Fruit fly (Drosophila melanogaster) whole organism, embryonic: ENCODE measurements around the gene Irbp18.

Experiments used
- BEAF-32 ChIP-seq: fragments of 200-800 bp; sonication (Bioruptor generic); optimal IDR thresholded peaks from 3 replicates; lab custom pipeline; 2017; ENCODE audit warnings: missing biosample characterization, missing genetic modification characterization, mild to moderate bottlenecking, moderate library complexity, missing genetic modification reagents
- BtbVII ChIP-seq: fragments of 200-800 bp; sonication (Bioruptor generic); optimal IDR thresholded peaks from 3 replicates; lab custom pipeline; 2017; ENCODE audit warnings: missing biosample characterization, mild to moderate bottlenecking, missing genetic modification characterization
- CG11085 ChIP-seq: fragments of 200-800 bp; sonication (Bioruptor generic); IDR thresholded peaks from 2 replicates; pipeline ENCODE4 v1.3.6; 2022; ENCODE audit warnings: missing biosample characterization, missing genetic modification characterization
- CG12299 ChIP-seq: fragments of 200-800 bp; sonication (Bioruptor generic); optimal IDR thresholded peaks from 2 replicates; lab custom pipeline; 2018; ENCODE audit warnings: missing biosample characterization, mild to moderate bottlenecking, missing genetic modification characterization
- CG12391 ChIP-seq: fragments of 200-800 bp; sonication (Bioruptor generic); optimal IDR thresholded peaks from 3 replicates; lab custom pipeline; 2018; ENCODE audit warnings: missing biosample characterization, mild to moderate bottlenecking, missing genetic modification characterization, moderate library complexity
- CG12659 ChIP-seq: fragments of 200-800 bp; sonication (Bioruptor generic); optimal IDR thresholded peaks from 3 replicates; lab custom pipeline; 2017; ENCODE audit warnings: mild to moderate bottlenecking, missing biosample characterization, missing genetic modification reagents, missing genetic modification characterization
- CG15073 ChIP-seq: fragments of 200-800 bp; sonication (Bioruptor generic); optimal IDR thresholded peaks from 2 replicates; lab custom pipeline; 2016; ENCODE audit warnings: missing biosample characterization, missing genetic modification characterization
- CG1529 ChIP-seq: fragments of 200-800 bp; sonication (Bioruptor generic); optimal IDR thresholded peaks from 3 replicates; lab custom pipeline; 2018; ENCODE audit warnings: missing biosample characterization, missing genetic modification characterization
- CG17359 ChIP-seq: fragments of 200-800 bp; sonication (Bioruptor generic); optimal IDR thresholded peaks from 3 replicates; lab custom pipeline; 2018; ENCODE audit warnings: missing biosample characterization, mild to moderate bottlenecking, missing genetic modification characterization, moderate library complexity
- CG17829 ChIP-seq: fragments of 200-800 bp; optimal IDR thresholded peaks from 2 replicates; lab custom pipeline; 2019; ENCODE audit warnings: missing biosample characterization, mild to moderate bottlenecking, missing genetic modification characterization, moderate library complexity
- CG18011 ChIP-seq: fragments of 200-800 bp; sonication (Bioruptor generic); optimal IDR thresholded peaks from 2 replicates; lab custom pipeline; 2017; ENCODE audit warnings: missing biosample characterization, missing genetic modification characterization, mild to moderate bottlenecking, moderate library complexity, missing genotype
- CG18262 ChIP-seq: fragments of 200-800 bp; optimal IDR thresholded peaks from 3 replicates; lab custom pipeline; 2019; ENCODE audit warnings: missing biosample characterization, mild to moderate bottlenecking, missing genetic modification characterization, moderate library complexity
- CG18476 ChIP-seq: fragments of 200-800 bp; sonication (Bioruptor generic); optimal IDR thresholded peaks from 2 replicates; lab custom pipeline; 2016; ENCODE audit warnings: missing biosample characterization, mild to moderate bottlenecking, missing genetic modification characterization
- CG2199 ChIP-seq: fragments of 200-800 bp; sonication (Bioruptor generic); IDR thresholded peaks from 3 replicates; pipeline ENCODE4 v1.3.6; 2022; ENCODE audit warnings: missing biosample characterization, missing genetic modification characterization
- CG30403 ChIP-seq: fragments of 200-800 bp; sonication (Bioruptor generic); optimal IDR thresholded peaks from 3 replicates; lab custom pipeline; 2016; ENCODE audit warnings: missing biosample characterization, missing genetic modification characterization
- CG30431 ChIP-seq: fragments of 200-800 bp; sonication (Bioruptor generic); optimal IDR thresholded peaks from 2 replicates; lab custom pipeline; 2017; ENCODE audit warnings: missing biosample characterization, missing genetic modification characterization
- CG34376 ChIP-seq: fragments of 200-800 bp; sonication (Bioruptor generic); optimal IDR thresholded peaks from 2 replicates; lab custom pipeline; 2018; ENCODE audit warnings: missing biosample characterization, mild to moderate bottlenecking, missing genetic modification characterization
- CG4360 ChIP-seq: fragments of 200-800 bp; sonication (Bioruptor generic); IDR thresholded peaks from 2 replicates; pipeline ENCODE4 v1.3.6; 2022; ENCODE audit warnings: missing biosample characterization, missing genetic modification characterization
- CG4854 ChIP-seq: fragments of 200-800 bp; sonication (Bioruptor generic); optimal IDR thresholded peaks from 2 replicates; lab custom pipeline; 2016; ENCODE audit warnings: missing biosample characterization, missing genetic modification characterization, inconsistent platforms
- CG5953 ChIP-seq: fragments of 200-800 bp; sonication (Bioruptor generic); IDR thresholded peaks from 2 replicates; pipeline ENCODE4 v1.3.6; 2022; ENCODE audit warnings: missing biosample characterization, missing genetic modification characterization
- CG6175 ChIP-seq: fragments of 200-800 bp; sonication (Bioruptor generic); IDR thresholded peaks from 3 replicates; pipeline ENCODE4 v1.3.6; 2022; ENCODE audit warnings: missing biosample characterization, missing genetic modification characterization
- CG6791 ChIP-seq: fragments of 200-800 bp; sonication (Bioruptor generic); IDR thresholded peaks from 3 replicates; pipeline ENCODE4 v1.3.6; 2022; ENCODE audit warnings: missing biosample characterization, missing genetic modification characterization; ENCODE audit not compliant: partially characterized antibody
- CG8281 ChIP-seq: fragments of 200-800 bp; sonication (Bioruptor generic); optimal IDR thresholded peaks from 2 replicates; lab custom pipeline; 2018; ENCODE audit warnings: missing biosample characterization, mild to moderate bottlenecking, missing genetic modification characterization, moderate library complexity
- CG9609 ChIP-seq: fragments of 200-800 bp; sonication (Bioruptor generic); optimal IDR thresholded peaks from 3 replicates; lab custom pipeline; 2016; ENCODE audit warnings: missing biosample characterization, missing genetic modification characterization
- CrebB ChIP-seq: fragments of 200-800 bp; sonication (Bioruptor generic); optimal IDR thresholded peaks from 3 replicates; lab custom pipeline; 2018; ENCODE audit warnings: missing biosample characterization, mild to moderate bottlenecking, missing genetic modification characterization
- Fer1 ChIP-seq: fragments of 200-800 bp; sonication (Bioruptor generic); optimal IDR thresholded peaks from 2 replicates; lab custom pipeline; 2017; ENCODE audit warnings: missing biosample characterization, mild to moderate bottlenecking, missing genetic modification characterization
- GATAe ChIP-seq: fragments of 200-800 bp; sonication (Bioruptor generic); conservative IDR thresholded peaks from 2 replicates; pipeline ENCODE4 v1.3.6; 2022; ENCODE audit warnings: missing biosample characterization, missing genetic modification characterization
- HLH3B ChIP-seq: fragments of 200-800 bp; sonication (Bioruptor generic); IDR thresholded peaks from 2 replicates; pipeline ENCODE4 v1.3.6; 2022; ENCODE audit warnings: missing biosample characterization, missing genetic modification characterization
- HLH54F ChIP-seq: fragments of 200-800 bp; sonication (Bioruptor generic); optimal IDR thresholded peaks from 3 replicates; lab custom pipeline; 2016; ENCODE audit warnings: missing biosample characterization, missing genetic modification characterization
- Hand ChIP-seq: fragments of 200-800 bp; sonication (Bioruptor generic); optimal IDR thresholded peaks from 2 replicates; lab custom pipeline; 2017; ENCODE audit warnings: mild to moderate bottlenecking, missing biosample characterization, missing genetic modification reagents, missing genetic modification characterization
- Hr39 ChIP-seq: fragments of >200 bp; optimal IDR thresholded peaks from 2 replicates; lab custom pipeline; 2017
- MBD-R2 ChIP-seq: fragments of 200-800 bp; sonication (Bioruptor generic); IDR thresholded peaks from 2 replicates; pipeline ENCODE4 v1.3.6; 2022; ENCODE audit warnings: missing biosample characterization, missing genetic modification characterization
- Nf-YC ChIP-seq: fragments of 200-800 bp; optimal IDR thresholded peaks from 3 replicates; lab custom pipeline; 2019; ENCODE audit warnings: missing biosample characterization, mild to moderate bottlenecking, missing genetic modification characterization, moderate library complexity
- Sox102F ChIP-seq: fragments of 200-800 bp; sonication (Bioruptor generic); optimal IDR thresholded peaks from 2 replicates; lab custom pipeline; 2018; ENCODE audit warnings: missing biosample characterization, mild to moderate bottlenecking, missing genetic modification characterization, moderate library complexity
- Spps ChIP-seq: fragments of 200-800 bp; sonication (Bioruptor generic); optimal IDR thresholded peaks from 2 replicates; lab custom pipeline; 2018; ENCODE audit warnings: missing biosample characterization, mild to moderate bottlenecking, missing genetic modification characterization
- Stat92E ChIP-seq, 3 experiments: fragments of >200 bp in 2 of 3; fragments of 200-800 bp in 1 of 3; sonication (Bioruptor generic) in 1 of 3; optimal IDR thresholded peaks; 2 replicates each; lab custom pipeline; 2017 to 2019; ENCODE audit warnings: missing biosample characterization in 3 of 3, missing genetic modification characterization in 3 of 3, mild to moderate bottlenecking in 1 of 3, moderate library complexity in 1 of 3
- amos ChIP-seq: fragments of 200-800 bp; sonication (Bioruptor generic); IDR thresholded peaks from 2 replicates; pipeline ENCODE4 v1.3.6; 2022; ENCODE audit warnings: missing biosample characterization, missing genetic modification characterization; ENCODE audit not compliant: partially characterized antibody
- ase ChIP-seq: fragments of 200-800 bp; sonication (Bioruptor generic); IDR thresholded peaks from 3 replicates; pipeline ENCODE4 v1.3.6; 2022; ENCODE audit warnings: missing biosample characterization, missing genetic modification characterization
- az2 ChIP-seq: fragments of 200-800 bp; sonication (Bioruptor generic); optimal IDR thresholded peaks from 3 replicates; lab custom pipeline; 2016; ENCODE audit warnings: missing biosample characterization, missing genetic modification characterization
- chm ChIP-seq: fragments of 200-800 bp; sonication (Bioruptor generic); IDR thresholded peaks from 2 replicates; pipeline ENCODE4 v1.3.6; 2022; ENCODE audit warnings: missing biosample characterization, missing genetic modification characterization
- crc ChIP-seq: fragments of 200-800 bp; sonication (Bioruptor generic); optimal IDR thresholded peaks from 2 replicates; lab custom pipeline; 2016; ENCODE audit warnings: missing biosample characterization, missing genetic modification characterization
- dpn ChIP-seq, 2 experiments: fragments of 200-800 bp; sonication (Bioruptor generic); optimal IDR thresholded peaks; 3 replicates each; lab custom pipeline; 2016; ENCODE audit warnings: missing biosample characterization in 2 of 2, missing genetic modification characterization in 2 of 2
- ems ChIP-seq: fragments of 200-800 bp; sonication (Bioruptor generic); optimal IDR thresholded peaks from 3 replicates; lab custom pipeline; 2016; ENCODE audit warnings: missing biosample characterization, missing genetic modification characterization
- en ChIP-seq: fragments of 200-800 bp; sonication (Bioruptor generic); optimal IDR thresholded peaks from 2 replicates; lab custom pipeline; 2016; ENCODE audit warnings: missing biosample characterization, missing genetic modification characterization
- h ChIP-seq: fragments of >200 bp; optimal IDR thresholded peaks from 2 replicates; lab custom pipeline; 2017
- lbe ChIP-seq: fragments of 200-800 bp; sonication (Bioruptor generic); optimal IDR thresholded peaks from 2 replicates; lab custom pipeline; 2016; ENCODE audit warnings: missing biosample characterization, mild to moderate bottlenecking, missing genetic modification characterization
- onecut ChIP-seq: fragments of 200-800 bp; sonication (Bioruptor generic); IDR thresholded peaks from 2 replicates; pipeline ENCODE4 v1.3.6; 2022; ENCODE audit warnings: missing biosample characterization, missing genetic modification characterization
- org-1 ChIP-seq: fragments of 200-800 bp; sonication (Bioruptor generic); optimal IDR thresholded peaks from 2 replicates; lab custom pipeline; 2017; ENCODE audit warnings: missing biosample characterization, missing genetic modification characterization
- ranshi ChIP-seq: fragments of 200-800 bp; sonication (Bioruptor generic); IDR thresholded peaks from 2 replicates; pipeline ENCODE4 v1.3.6; 2022; ENCODE audit warnings: missing biosample characterization, missing genetic modification characterization
- sna ChIP-seq: fragments of 200-800 bp; sonication (Bioruptor generic); IDR thresholded peaks from 2 replicates; pipeline ENCODE4 v1.3.6; 2022; ENCODE audit warnings: missing biosample characterization, missing genetic modification characterization; ENCODE audit not compliant: partially characterized antibody
- vvl ChIP-seq: fragments of 200-800 bp; sonication (Bioruptor generic); IDR thresholded peaks from 2 replicates; pipeline ENCODE4 v1.3.6; 2022; ENCODE audit warnings: missing biosample characterization, missing genetic modification characterization

The Irbp18 gene

DNA sequence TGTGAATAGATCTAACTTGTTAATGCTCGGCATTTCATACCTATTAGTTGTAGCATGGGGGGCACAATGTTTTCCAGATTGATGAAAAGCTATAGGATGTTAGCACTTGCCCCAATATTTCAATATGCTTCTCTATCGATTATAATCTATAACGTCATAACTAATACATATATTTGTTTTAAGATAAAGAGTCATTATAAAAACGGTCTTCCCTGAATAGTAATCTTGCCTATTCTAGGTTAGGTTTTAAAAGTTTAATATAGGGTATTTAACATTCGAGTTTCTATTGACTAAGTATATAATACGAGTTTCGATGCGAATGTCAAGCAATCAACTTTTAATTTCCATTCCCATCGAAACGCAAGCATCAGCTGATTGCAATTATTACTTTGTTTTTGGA is 36.8 kb downstream of the Irbp18 start, which contains the start of the genes CG6321 and Blos2 (continued):
- peak; percentile 62 for TF ChIP-seq Hand (GFP tag; lab: Kevin White, UChicago)
- TF ChIP-seq CG6175 (GFP tag; lab: Robert Waterston, UW) = no peak
- TF ChIP-seq Nf-YC (tag; lab: Kevin White, UChicago) = peak; percentile 69
- TF ChIP-seq CG6791 = no peak
- peak; percentile 82 for TF ChIP-seq CG17829 (tag; lab: Kevin White, UChicago)
- TF ChIP-seq CG8281 (tag; lab: Kevin White, UChicago) = peak; percentile 33
- TF ChIP-seq CG18476 = peak; percentile 65
- TF ChIP-seq CG18262 (tag; lab: Kevin White, UChicago) = peak; percentile 86
- TF ChIP-seq CG4854 (GFP tag; lab: Kevin White, UChicago) = peak; percentile 30
- peak; percentile 68 for TF ChIP-seq CG12659 (GFP tag; lab: Kevin White, UChicago)
- peak; percentile 81 for TF ChIP-seq MBD-R2 (GFP tag; lab: Robert Waterston, UW)
- TF ChIP-seq CG1529 (GFP tag; lab: Kevin White, UChicago) = peak; percentile 59
- no peak for TF ChIP-seq CG15073 (GFP tag; lab: Kevin White, UChicago)
- TF ChIP-seq HLH54F (GFP tag; lab: Kevin White, UChicago) = peak; percentile 33
- peak; percentile 76 for TF ChIP-seq onecut (GFP tag; lab: Robert Waterston, UW)
- TF ChIP-seq ranshi (GFP tag; lab: Robert Waterston, UW) = peak; percentile 65; the same call in 1 of the 2 replicates
- no peak for TF ChIP-seq CG30431 (GFP tag; lab: Kevin White, UChicago)
- peak; percentile 82 for TF ChIP-seq CG30403 (GFP tag; lab: Kevin White, UChicago)
- TF ChIP-seq BtbVII (GFP tag; lab: Kevin White, UChicago) = peak; percentile 71
- TF ChIP-seq Sox102F = peak; percentile 78
- TF ChIP-seq lbe (GFP tag; lab: Kevin White, UChicago) = peak; percentile 58
- TF ChIP-seq Fer1 = peak; percentile 87
- peak; percentile 69 to 77 for TF ChIP-seq dpn (GFP tag; optimal IDR thresholded peaks at IDR 0.05; lab: Kevin White, UChicago)
- TF ChIP-seq CG5953 (GFP tag; lab: Robert Waterston, UW) = no peak
- TF ChIP-seq vvl = peak; percentile 88
- TF ChIP-seq crc = no peak
- TF ChIP-seq CG18011 (GFP tag; lab: Kevin White, UChicago) = peak; percentile 17
- TF ChIP-seq chm (GFP tag; lab: Robert Waterston, UW) = peak; percentile 55; the same call in 1 of the 2 replicates
- peak; percentile 55; the same call in 1 of the 2 replicates for TF ChIP-seq GATAe (GFP tag; lab: Robert Waterston, UW)
- no peak for TF ChIP-seq Stat92E (GFP tag; optimal IDR thresholded peaks at IDR 0.05; lab: Kevin White, UChicago)
- TF ChIP-seq CrebB = peak; percentile 74
- TF ChIP-seq az2 (GFP tag; lab: Kevin White, UChicago) = peak; percentile 66
- TF ChIP-seq CG12391 = peak; percentile 88
- TF ChIP-seq org-1 (GFP tag; lab: Kevin White, UChicago) = peak; percentile 63
- peak; percentile 65 for TF ChIP-seq Spps
- peak; percentile 17 for TF ChIP-seq CG34376 (GFP tag; lab: Kevin White, UChicago)
- TF ChIP-seq CG17359 (tag; lab: Kevin White, UChicago) = peak; percentile 84
- peak; percentile 68 for TF ChIP-seq HLH3B (GFP tag; lab: Robert Waterston, UW)
- no peak for TF ChIP-seq CG4360 (GFP tag; lab: Robert Waterston, UW)
- TF ChIP-seq CG9609 = peak; percentile 32
- peak; percentile 55 for TF ChIP-seq ems (GFP tag; lab: Kevin White, UChicago)
- TF ChIP-seq h (lab: Kevin White, UChicago) = no peak
- no peak for TF ChIP-seq amos (GFP tag; lab: Robert Waterston, UW)
- TF ChIP-seq Hr39 (lab: Kevin White, UChicago) = no peak
- TF ChIP-seq en (GFP tag; lab: Kevin White, UChicago) = peak; percentile 27
- TF ChIP-seq BEAF-32 (GFP tag; lab: Kevin White, UChicago) = no peak
- TF ChIP-seq ase (GFP tag; lab: Robert Waterston, UW) = peak; percentile 39; the same call in 1 of the 3 replicates
- TF ChIP-seq sna (GFP tag; lab: Robert Waterston, UW) = no peak
- TF ChIP-seq CG2199 = no peak
- TF ChIP-seq CG11085 = no peak
- peak; percentile 76 for TF ChIP-seq CG12299 (tag; lab: Kevin White, UChicago)
